Worm (Caenorhabditis elegans): ENCODE measurements around the gene B0361.11.

- TF ChIP-seq dve-1 (tag; optimal IDR thresholded peaks at IDR 0.05; ENCODE audit: insufficient read depth) (no peak), lsy-2 (tag; optimal IDR thresholded peaks at IDR 0.05) (no peak), ZK546.5 (tag; optimal IDR thresholded peaks at IDR 0.05) (no peak), nhr-41 (GFP tag; IDR thresholded peaks at IDR 0.05) (no peak), ama-1 (optimal IDR thresholded peaks at IDR 0.05) (no peak)
Measured at ce11 chrIII:7241065-7241464, 36.3 kb upstream of the B0361.11 start, which contains the start of gene ztf-31.
